Worm (Caenorhabditis elegans): Measurements from ENCODE around the gene degt-1.

The degt-1 gene

ce11 chrV:10540024-10540423, at the start of gene degt-1:
TSS of gene degt-1 (plus strand) at chrV:10540324.
- TF ChIP-seq ceh-14 (tag; optimal IDR thresholded peaks at IDR 0.05) (no peak), eyg-1 (tag; optimal IDR thresholded peaks at IDR 0.05) (no peak), che-1 (tag; optimal IDR thresholded peaks at IDR 0.05) (no peak), odd-2 (tag; optimal IDR thresholded peaks at IDR 0.05) (no peak), ttx-3 (tag; optimal IDR thresholded peaks at IDR 0.05) (no peak), hlh-6 (tag; optimal IDR thresholded peaks at IDR 0.05) (no peak), fkh-10 (GFP tag; optimal IDR thresholded peaks at IDR 0.05) (no peak), pha-2 (tag; optimal IDR thresholded peaks at IDR 0.05) (no peak), npax-4 (tag; optimal IDR thresholded peaks at IDR 0.05) (no peak), ceh-24 (tag; optimal IDR thresholded peaks at IDR 0.05) (no peak), Y22D7AL.16 (tag; optimal IDR thresholded peaks at IDR 0.05) (no peak), ceh-22 (tag; optimal IDR thresholded peaks at IDR 0.05) (no peak), C08G9.2 (tag; optimal IDR thresholded peaks at IDR 0.05) (no peak), ama-1 (optimal IDR thresholded peaks at IDR 0.05) (no peak), unc-42 (tag; optimal IDR thresholded peaks at IDR 0.05) (no peak), unc-55 (GFP tag; optimal IDR thresholded peaks at IDR 0.05) (no peak), hlh-30 (tag; optimal IDR thresholded peaks at IDR 0.05; ENCODE audit: insufficient read depth) (no peak), gmeb-2 (tag; optimal IDR thresholded peaks at IDR 0.05) (no peak)

DNA sequence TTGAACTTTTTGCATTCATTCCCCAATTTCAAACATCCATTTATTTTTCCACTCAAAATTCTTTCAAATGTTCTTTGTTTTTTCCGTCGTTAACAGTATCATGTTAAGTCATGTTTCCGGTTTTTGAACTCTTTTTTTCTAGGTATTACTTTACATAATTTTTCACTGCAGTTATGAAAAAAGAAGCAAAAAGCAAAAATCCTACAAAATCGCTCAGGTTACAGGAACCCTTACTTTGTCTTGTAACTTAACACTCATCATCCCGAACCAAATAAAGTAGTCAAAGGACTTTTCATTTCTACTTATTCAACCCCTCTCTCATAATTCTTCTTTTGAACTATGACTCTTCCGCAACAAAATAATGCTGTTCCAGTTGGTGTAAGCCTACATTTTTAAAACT, 48.7 kb upstream of the degt-1 start, which contains the start of gene aqp-5:
TSS of gene aqp-5 (plus strand) at position 301 of the 400 bp plus-strand sequence.
- TF ChIP-seq zip-5 (tag; optimal IDR thresholded peaks at IDR 0.05) (no peak), hlh-13 (GFP tag; optimal IDR thresholded peaks at IDR 0.05) (no peak), rnt-1 (tag; optimal IDR thresholded peaks at IDR 0.05) (no peak), npax-4 (tag; optimal IDR thresholded peaks at IDR 0.05) (no peak), C08G9.2 (tag; optimal IDR thresholded peaks at IDR 0.05) (no peak), fax-1 (tag; optimal IDR thresholded peaks at IDR 0.05) (no peak), T23F11.4 (GFP tag; optimal IDR thresholded peaks at IDR 0.05) (no peak), nhr-11 (tag; optimal IDR thresholded peaks at IDR 0.05) (no peak), sdc-2 (tag; optimal IDR thresholded peaks at IDR 0.05) (no peak), pax-1 (tag; optimal IDR thresholded peaks at IDR 0.05) (no peak), ceh-19 (GFP tag; optimal IDR thresholded peaks at IDR 0.05) (no peak), elt-2 (tag; optimal IDR thresholded peaks at IDR 0.05) (no peak), ztf-16 (tag; optimal IDR thresholded peaks at IDR 0.05) (no peak), ceh-45 (GFP tag; IDR thresholded peaks at IDR 0.05) (no peak), madf-2 (tag; optimal IDR thresholded peaks at IDR 0.05) (no peak), ceh-2 (tag; optimal IDR thresholded peaks at IDR 0.05) (no peak), ceh-18 (tag; optimal IDR thresholded peaks at IDR 0.05) (no peak), ahr-1 (tag; optimal IDR thresholded peaks at IDR 0.05) (no peak), syd-9 (tag; optimal IDR thresholded peaks at IDR 0.05) (no peak)

DNA sequence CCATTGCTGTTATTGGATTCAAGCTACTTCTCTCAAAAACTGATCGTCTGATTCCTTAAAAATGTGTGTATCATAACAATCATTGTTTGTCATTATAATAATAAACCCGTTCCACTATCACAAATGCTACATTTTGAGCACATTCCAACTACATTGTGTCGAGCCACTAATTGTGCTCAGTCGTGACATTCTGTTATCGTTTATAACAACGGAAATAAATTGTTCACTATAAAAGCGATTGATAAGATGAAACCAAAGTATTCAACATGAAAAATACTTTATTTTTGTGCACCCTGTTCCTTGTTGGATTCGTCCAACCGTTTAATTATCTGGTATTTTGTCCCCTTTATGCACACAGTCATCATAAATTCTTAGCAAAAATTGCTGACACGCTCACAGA, 47.0 kb upstream of the degt-1 start, which contains the start of gene ugt-33:
TSS of gene ugt-33 (plus strand) at position 260 of the 400 bp plus-strand sequence.
- no peak for TF ChIP-seq che-1 (tag; optimal IDR thresholded peaks at IDR 0.05)
- TF ChIP-seq ets-4 (tag; optimal IDR thresholded peaks at IDR 0.05): no peak
- TF ChIP-seq K02D7.2 (tag; optimal IDR thresholded peaks at IDR 0.05): no peak
- TF ChIP-seq T23F11.4 (GFP tag; optimal IDR thresholded peaks at IDR 0.05): no peak
- no peak for TF ChIP-seq hlh-8 (tag; optimal IDR thresholded peaks at IDR 0.05)

DNA sequence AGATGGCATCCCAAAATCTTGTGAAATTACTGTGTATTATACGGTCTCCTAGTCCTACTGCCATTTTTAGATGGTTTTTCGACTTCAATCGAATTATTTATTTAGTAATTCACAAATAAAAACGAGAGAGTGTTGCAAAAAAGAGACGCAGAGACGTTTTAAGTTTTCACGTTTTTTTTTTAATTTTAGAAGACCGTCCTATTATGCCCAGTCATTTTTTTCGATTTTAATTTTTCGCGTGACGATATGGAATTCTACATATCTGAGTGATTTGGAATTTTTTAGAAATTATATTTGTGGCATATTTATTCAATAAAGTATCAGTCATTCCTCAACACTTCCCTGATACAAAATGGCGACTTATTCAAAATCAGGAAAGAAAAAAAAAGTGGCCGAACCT, 43.4 kb upstream of the degt-1 start, which contains the start of gene C35A5.4:
TSS of gene C35A5.4 (plus strand) at position 301 of the 400 bp plus-strand sequence.
- TF ChIP-seq ceh-30 (tag; optimal IDR thresholded peaks at IDR 0.05): no peak
- TF ChIP-seq ztf-16 (tag; optimal IDR thresholded peaks at IDR 0.05): no peak
- no peak for TF ChIP-seq unc-86 (tag; optimal IDR thresholded peaks at IDR 0.05)
- TF ChIP-seq hlh-30 (tag; optimal IDR thresholded peaks at IDR 0.05; ENCODE audit: insufficient read depth): no peak
- no peak for TF ChIP-seq pat-9 (tag; optimal IDR thresholded peaks at IDR 0.05)
- no peak for TF ChIP-seq pag-3 (tag; optimal IDR thresholded peaks at IDR 0.05; ENCODE audit: borderline replicate concordance)
- no peak for TF ChIP-seq gmeb-2 (tag; optimal IDR thresholded peaks at IDR 0.05)
- TF ChIP-seq ceh-14 (tag; optimal IDR thresholded peaks at IDR 0.05): no peak
- TF ChIP-seq hlh-13 (GFP tag; optimal IDR thresholded peaks at IDR 0.05): no peak
- TF ChIP-seq sdc-2 (tag; optimal IDR thresholded peaks at IDR 0.05): no peak
- no peak for TF ChIP-seq ref-2 (tag; optimal IDR thresholded peaks at IDR 0.05)
- no peak for TF ChIP-seq ttx-3 (tag; optimal IDR thresholded peaks at IDR 0.05)
- TF ChIP-seq zip-5 (tag; optimal IDR thresholded peaks at IDR 0.05): no peak

Measured in whole organism, late embryonic.